Worm (Caenorhabditis elegans) whole organism, L2 larva: ENCODE results near the gene kin-18.

Source experiments
- ceh-82 ChIP-seq: fragments of 150-350 bp; optimal IDR thresholded peaks from 2 replicates; lab custom pipeline; 2014; ENCODE audit warnings: missing biosample characterization, missing genetic modification characterization
- elt-1 ChIP-seq: fragments of 150-350 bp; optimal IDR thresholded peaks from 2 replicates; lab custom pipeline; 2014; ENCODE audit warnings: missing biosample characterization, missing genetic modification characterization
- lin-13 ChIP-seq: fragments of 150-350 bp; optimal IDR thresholded peaks from 2 replicates; lab custom pipeline; 2014; ENCODE audit warnings: missing biosample characterization, missing genetic modification reagents, missing genetic modification characterization
- lsy-2 ChIP-seq, 2 experiments: fragments of 150-350 bp in 1 of 2; sonication (generic microtip) in 1 of 2; optimal IDR thresholded peaks; 2 replicates each; lab custom pipeline; 2014 to 2017; ENCODE audit warnings: missing biosample characterization in 2 of 2, missing genetic modification characterization in 2 of 2
- nhr-237 ChIP-seq: fragments of 150-350 bp; optimal IDR thresholded peaks from 2 replicates; lab custom pipeline; 2014; ENCODE audit warnings: missing biosample characterization, missing genetic modification characterization
- peb-1 ChIP-seq: fragments of 150-350 bp; optimal IDR thresholded peaks from 2 replicates; lab custom pipeline; 2014; ENCODE audit warnings: missing biosample characterization, missing genetic modification characterization
- unc-39 ChIP-seq: fragments of 150-350 bp; optimal IDR thresholded peaks from 2 replicates; lab custom pipeline; 2014; ENCODE audit warnings: missing biosample characterization, missing genetic modification characterization

ce11 chrIII:6147903-6148302 is 29.5 kb downstream of the kin-18 start, which contains the start of gene Y42G9A.2:
- TF ChIP-seq unc-39 (tag; lab: Kevin White, UChicago), result no peak
- TF ChIP-seq ceh-82 (tag; lab: Kevin White, UChicago), result no peak
- no peak for TF ChIP-seq elt-1 (tag; lab: Kevin White, UChicago)
- no peak for TF ChIP-seq peb-1 (tag; lab: Kevin White, UChicago)
- no peak for TF ChIP-seq nhr-237 (tag; lab: Kevin White, UChicago)
- TF ChIP-seq lin-13 (GFP tag; lab: Kevin White, UChicago), result no peak
- TF ChIP-seq lsy-2 (tag; optimal IDR thresholded peaks at IDR 0.05; lab: Kevin White, UChicago), result no peak
